Worm (Caenorhabditis elegans) whole organism, L2 larva: ENCODE data around the gene math-25.

Experiments used
- mdl-1 ChIP-seq, 2 experiments: fragments of 150-350 bp in 1 of 2; sonication (generic microtip) in 1 of 2; optimal IDR thresholded peaks; 2 replicates each; lab custom pipeline; 2017; ENCODE audit warnings: missing biosample characterization in 2 of 2, missing genetic modification characterization in 2 of 2
- unc-62 ChIP-seq: fragments of 150-350 bp; optimal IDR thresholded peaks from 2 replicates; lab custom pipeline; 2014; ENCODE audit warnings: missing biosample characterization, missing genetic modification reagents, missing genetic modification characterization
- zag-1 ChIP-seq: fragments of 150-350 bp; optimal IDR thresholded peaks from 2 replicates; lab custom pipeline; 2014; ENCODE audit warnings: missing biosample characterization, missing genetic modification characterization

- no peak for TF ChIP-seq unc-62 (GFP tag; lab: Kevin White, UChicago)
- no peak for TF ChIP-seq mdl-1 (tag; optimal IDR thresholded peaks at IDR 0.05; lab: Kevin White, UChicago)
- TF ChIP-seq zag-1 = no peak
These were observed 16.9 kb downstream of the math-25 start, which contains the start of gene math-31 for ce11 chrII:1912741-1913140.
